Fruit fly (Drosophila melanogaster) whole organism, embryonic: ENCODE measurements around the gene CG8372.
A peak's percentile ranks its signal among the peaks of the same experiment; 100 is the strongest.

Experiments used
- Aef1 ChIP-seq: fragments of 200-800 bp; sonication (Bioruptor generic); IDR thresholded peaks from 3 replicates; pipeline ENCODE4 v1.3.6; 2022; ENCODE audit warnings: missing biosample characterization, missing genetic modification characterization
- CG10267 ChIP-seq: fragments of 200-800 bp; sonication (Bioruptor generic); optimal IDR thresholded peaks from 2 replicates; lab custom pipeline; 2018; ENCODE audit warnings: missing biosample characterization, mild to moderate bottlenecking, missing genetic modification characterization, moderate library complexity
- CG10462 ChIP-seq: fragments of 200-800 bp; sonication (Bioruptor generic); optimal IDR thresholded peaks from 2 replicates; lab custom pipeline; 2016; ENCODE audit warnings: missing biosample characterization, missing genetic modification characterization
- CG10543 ChIP-seq: fragments of 200-800 bp; sonication (Bioruptor generic); optimal IDR thresholded peaks from 3 replicates; lab custom pipeline; 2017; ENCODE audit warnings: missing biosample characterization, mild to moderate bottlenecking, missing genetic modification characterization, moderate library complexity
- CG11093 ChIP-seq: fragments of 200-800 bp; sonication (Bioruptor generic); IDR thresholded peaks from 3 replicates; pipeline ENCODE4 v1.3.6; 2022; ENCODE audit warnings: missing biosample characterization, missing genetic modification characterization
- CG11247 ChIP-seq: fragments of 200-800 bp; sonication (Bioruptor generic); IDR thresholded peaks from 2 replicates; pipeline ENCODE4 v1.3.6; 2022; ENCODE audit warnings: missing biosample characterization, missing genetic modification characterization
- CG12236 ChIP-seq: fragments of 200-800 bp; sonication (Bioruptor generic); optimal IDR thresholded peaks from 2 replicates; lab custom pipeline; 2016; ENCODE audit warnings: missing biosample characterization, missing genetic modification characterization
- CG16815 ChIP-seq: fragments of 200-800 bp; sonication (Bioruptor generic); optimal IDR thresholded peaks from 3 replicates; lab custom pipeline; 2017; ENCODE audit warnings: missing biosample characterization, mild to moderate bottlenecking, missing genetic modification characterization
- CG17361 ChIP-seq: fragments of 200-800 bp; sonication (Bioruptor generic); IDR thresholded peaks from 3 replicates; pipeline ENCODE4 v1.3.6; 2022; ENCODE audit warnings: missing biosample characterization, missing genetic modification characterization
- CG2712 ChIP-seq: fragments of 200-800 bp; optimal IDR thresholded peaks from 3 replicates; lab custom pipeline; 2019; ENCODE audit warnings: missing biosample characterization, mild to moderate bottlenecking, missing genetic modification characterization, moderate library complexity
- CG32532 ChIP-seq: fragments of 200-800 bp; sonication (Bioruptor generic); IDR thresholded peaks from 2 replicates; pipeline ENCODE4 v1.3.6; 2022; ENCODE audit warnings: missing biosample characterization, missing genetic modification characterization
- CG42726 ChIP-seq: fragments of 200-800 bp; sonication (Bioruptor generic); IDR thresholded peaks from 2 replicates; pipeline ENCODE4 v1.3.6; 2022; ENCODE audit warnings: missing biosample characterization, missing genetic modification characterization; ENCODE audit not compliant: partially characterized antibody
- CG4854 ChIP-seq: fragments of 200-800 bp; sonication (Bioruptor generic); optimal IDR thresholded peaks from 2 replicates; lab custom pipeline; 2016; ENCODE audit warnings: missing biosample characterization, missing genetic modification characterization, inconsistent platforms
- CG5245 ChIP-seq: fragments of 200-800 bp; sonication (Bioruptor generic); optimal IDR thresholded peaks from 3 replicates; lab custom pipeline; 2016; ENCODE audit warnings: missing biosample characterization, missing genetic modification characterization
- CG6254 ChIP-seq: fragments of 200-800 bp; sonication (Bioruptor generic); optimal IDR thresholded peaks from 3 replicates; lab custom pipeline; 2017; ENCODE audit warnings: mild to moderate bottlenecking, missing biosample characterization, missing genetic modification reagents, missing genetic modification characterization
- CG6272 ChIP-seq: fragments of 200-800 bp; sonication (Bioruptor generic); IDR thresholded peaks from 2 replicates; pipeline ENCODE4 v1.3.6; 2022; ENCODE audit warnings: missing biosample characterization, missing genetic modification characterization
- CG6683 ChIP-seq: fragments of 200-800 bp; sonication (Bioruptor generic); optimal IDR thresholded peaks from 2 replicates; lab custom pipeline; 2017; ENCODE audit warnings: missing biosample characterization, mild to moderate bottlenecking, missing genetic modification characterization, missing genetic modification reagents
- CG6813 ChIP-seq: fragments of 200-800 bp; sonication (Bioruptor generic); optimal IDR thresholded peaks from 2 replicates; lab custom pipeline; 2017; ENCODE audit warnings: missing biosample characterization, missing genetic modification characterization, mild to moderate bottlenecking, moderate library complexity, missing genetic modification reagents
- CG7372 ChIP-seq: fragments of 200-800 bp; sonication (Bioruptor generic); IDR thresholded peaks from 2 replicates; pipeline ENCODE4 v1.3.6; 2022; ENCODE audit warnings: missing biosample characterization, missing genetic modification characterization
- CG8765 ChIP-seq: fragments of 200-800 bp; sonication (Bioruptor generic); IDR thresholded peaks from 2 replicates; pipeline ENCODE4 v1.3.6; 2022; ENCODE audit warnings: missing biosample characterization, missing genetic modification characterization
- CG9797 ChIP-seq: fragments of 200-800 bp; sonication (Bioruptor generic); optimal IDR thresholded peaks from 3 replicates; lab custom pipeline; 2018; ENCODE audit warnings: missing biosample characterization, mild to moderate bottlenecking, missing genetic modification characterization
- CHES-1-like ChIP-seq: fragments of 200-800 bp; sonication (Bioruptor generic); optimal IDR thresholded peaks from 2 replicates; lab custom pipeline; 2016; ENCODE audit warnings: missing biosample characterization, missing genetic modification characterization
- Dek ChIP-seq: fragments of 200-800 bp; sonication (Bioruptor generic); optimal IDR thresholded peaks from 3 replicates; lab custom pipeline; 2019; ENCODE audit warnings: missing biosample characterization, mild to moderate bottlenecking, missing genetic modification characterization, moderate library complexity
- Dip2 ChIP-seq: fragments of 200-800 bp; sonication (Bioruptor generic); IDR thresholded peaks from 2 replicates; pipeline ENCODE4 v1.3.6; 2022; ENCODE audit warnings: missing biosample characterization, missing genetic modification characterization
- Doc3 ChIP-seq: fragments of 200-800 bp; sonication (Bioruptor generic); IDR thresholded peaks from 3 replicates; pipeline ENCODE4 v1.3.6; 2022; ENCODE audit warnings: missing biosample characterization, missing genetic modification characterization; ENCODE audit not compliant: partially characterized antibody
- Drgx ChIP-seq: fragments of 200-800 bp; sonication (Bioruptor generic); IDR thresholded peaks from 2 replicates; pipeline ENCODE4 v1.3.6; 2022; ENCODE audit warnings: missing biosample characterization, missing genetic modification characterization
- Gug ChIP-seq: fragments of 200-800 bp; sonication (Bioruptor generic); IDR thresholded peaks from 4 replicates; pipeline ENCODE4 v1.3.6; 2022; ENCODE audit warnings: missing biosample characterization, missing genetic modification characterization
- HmgZ ChIP-seq: fragments of 200-800 bp; sonication (Bioruptor generic); optimal IDR thresholded peaks from 2 replicates; lab custom pipeline; 2018; ENCODE audit warnings: missing biosample characterization, mild to moderate bottlenecking, missing genetic modification characterization
- NK7.1 ChIP-seq: fragments of 200-800 bp; sonication (Bioruptor generic); optimal IDR thresholded peaks from 3 replicates; lab custom pipeline; 2016; ENCODE audit warnings: missing biosample characterization, missing genetic modification characterization
- NfI ChIP-seq: fragments of 200-800 bp; sonication (Bioruptor generic); optimal IDR thresholded peaks from 3 replicates; lab custom pipeline; 2018; ENCODE audit warnings: missing biosample characterization, mild to moderate bottlenecking, missing genetic modification characterization, moderate library complexity
- Ptx1 ChIP-seq: fragments of 200-800 bp; sonication (Bioruptor generic); IDR thresholded peaks from 2 replicates; pipeline ENCODE4 v1.3.6; 2022; ENCODE audit warnings: missing biosample characterization, missing genetic modification characterization
- Rx ChIP-seq: fragments of 200-800 bp; sonication (Bioruptor generic); IDR thresholded peaks from 2 replicates; pipeline ENCODE4 v1.3.6; 2022; ENCODE audit warnings: missing biosample characterization, missing genetic modification characterization
- Sox100B ChIP-seq: fragments of 200-800 bp; sonication (Bioruptor generic); optimal IDR thresholded peaks from 3 replicates; lab custom pipeline; 2018; ENCODE audit warnings: missing biosample characterization, mild to moderate bottlenecking, missing genetic modification characterization
- YL-1 ChIP-seq: fragments of 200-800 bp; sonication (Bioruptor generic); optimal IDR thresholded peaks from 3 replicates; lab custom pipeline; 2017; ENCODE audit warnings: missing biosample characterization, mild to moderate bottlenecking, missing genetic modification characterization
- bab2 ChIP-seq: fragments of 200-800 bp; sonication (Bioruptor generic); optimal IDR thresholded peaks from 2 replicates; lab custom pipeline; 2016; ENCODE audit warnings: missing biosample characterization, missing genetic modification characterization
- btn ChIP-seq: fragments of 200-800 bp; sonication (Bioruptor generic); optimal IDR thresholded peaks from 2 replicates; lab custom pipeline; 2016; ENCODE audit warnings: missing biosample characterization, missing genetic modification characterization
- cato ChIP-seq: fragments of 200-800 bp; sonication (Bioruptor generic); optimal IDR thresholded peaks from 2 replicates; lab custom pipeline; 2016; ENCODE audit warnings: missing biosample characterization, missing genetic modification characterization, borderline replicate concordance
- chif ChIP-seq, 2 experiments: fragments of 200-800 bp; sonication (Bioruptor generic); optimal IDR thresholded peaks; 3 replicates each; lab custom pipeline; 2016; ENCODE audit warnings: missing biosample characterization in 2 of 2, missing genetic modification characterization in 2 of 2
- crol ChIP-seq: fragments of 200-800 bp; sonication (Bioruptor generic); IDR thresholded peaks from 2 replicates; pipeline ENCODE4 v1.3.6; 2022; ENCODE audit warnings: missing biosample characterization, missing genetic modification characterization
- emc ChIP-seq: fragments of 200-800 bp; sonication (Bioruptor generic); optimal IDR thresholded peaks from 2 replicates; lab custom pipeline; 2016; ENCODE audit warnings: missing biosample characterization, missing genetic modification characterization
- fd3F ChIP-seq: fragments of 200-800 bp; sonication (Bioruptor generic); optimal IDR thresholded peaks from 2 replicates; lab custom pipeline; 2018; ENCODE audit warnings: missing biosample characterization, mild to moderate bottlenecking, missing genetic modification characterization, moderate library complexity
- fd96Cb ChIP-seq: fragments of 200-800 bp; sonication (Bioruptor generic); optimal IDR thresholded peaks from 2 replicates; lab custom pipeline; 2018; ENCODE audit warnings: missing biosample characterization, mild to moderate bottlenecking, missing genetic modification characterization, moderate library complexity
- grn ChIP-seq: fragments of 200-800 bp; sonication (Bioruptor generic); optimal IDR thresholded peaks from 3 replicates; lab custom pipeline; 2017; ENCODE audit warnings: missing biosample characterization, missing genetic modification characterization
- inv ChIP-seq: fragments of 200-800 bp; sonication (Bioruptor generic); IDR thresholded peaks from 2 replicates; pipeline ENCODE4 v1.3.6; 2022; ENCODE audit warnings: missing biosample characterization, missing genetic modification characterization; ENCODE audit not compliant: partially characterized antibody
- jigr1 ChIP-seq: fragments of 200-800 bp; sonication (Bioruptor generic); IDR thresholded peaks from 3 replicates; pipeline ENCODE4 v1.3.6; 2022; ENCODE audit warnings: missing biosample characterization, missing genetic modification characterization
- mam ChIP-seq: fragments of 200-800 bp; sonication (Bioruptor generic); optimal IDR thresholded peaks from 3 replicates; lab custom pipeline; 2016; ENCODE audit warnings: missing biosample characterization, missing genetic modification characterization
- oc ChIP-seq: fragments of 200-800 bp; sonication (Bioruptor generic); optimal IDR thresholded peaks from 2 replicates; lab custom pipeline; 2018; ENCODE audit warnings: missing biosample characterization, mild to moderate bottlenecking, missing genetic modification characterization, moderate library complexity
- peb ChIP-seq: fragments of 200-800 bp; sonication (Bioruptor generic); IDR thresholded peaks from 2 replicates; pipeline ENCODE4 v1.3.6; 2022; ENCODE audit warnings: missing biosample characterization, missing genetic modification characterization
- pzg ChIP-seq: fragments of 200-800 bp; sonication (Bioruptor generic); optimal IDR thresholded peaks from 3 replicates; lab custom pipeline; 2018; ENCODE audit warnings: missing biosample characterization, mild to moderate bottlenecking, missing genetic modification characterization, moderate library complexity
- sqz ChIP-seq: fragments of 200-800 bp; sonication (Bioruptor generic); optimal IDR thresholded peaks from 3 replicates; lab custom pipeline; 2018; ENCODE audit warnings: missing biosample characterization, mild to moderate bottlenecking, missing genetic modification characterization
- tgo ChIP-seq: fragments of 200-800 bp; sonication (Bioruptor generic); IDR thresholded peaks from 3 replicates; pipeline ENCODE4 v1.3.6; 2022; ENCODE audit warnings: missing biosample characterization, missing genetic modification characterization

The CG8372 gene

DNA sequence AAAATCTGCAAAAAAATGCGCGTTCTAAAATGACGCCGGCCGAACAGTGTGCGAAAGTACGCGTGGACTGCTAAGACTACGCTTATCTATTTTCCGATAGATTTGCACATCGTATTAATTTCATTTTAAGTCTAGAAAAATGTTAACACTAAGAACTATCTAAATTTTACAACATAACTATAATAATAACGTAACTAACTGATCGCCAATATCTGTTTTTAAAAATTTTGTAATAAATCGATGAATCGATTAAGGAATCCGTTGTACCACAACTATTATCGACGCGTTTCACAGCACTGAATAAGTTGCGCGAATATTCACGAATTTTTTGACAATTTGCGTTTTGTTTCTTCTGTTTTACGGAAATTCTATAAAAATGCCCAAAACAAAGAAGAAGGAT, 1.6 kb downstream of the CG8372 start, which contains the start of gene Ssb-c31a:
TSS of gene Ssb-c31a (plus strand) at position 278 of the 400 bp plus-strand sequence.
- TF ChIP-seq CG42726 (GFP tag; lab: Robert Waterston, UW) (no peak), HmgZ (peak; percentile 78), inv (GFP tag; lab: Robert Waterston, UW) (peak; percentile 68), CG12236 (no peak), CG2712 (tag; lab: Kevin White, UChicago) (peak; percentile 60), fd96Cb (no peak), fd3F (GFP tag; lab: Kevin White, UChicago) (no peak), CG10267 (tag; lab: Kevin White, UChicago) (peak; percentile 99), CG9797 (GFP tag; lab: Kevin White, UChicago) (peak; percentile 15), bab2 (GFP tag; lab: Kevin White, UChicago) (peak; percentile 33), crol (GFP tag; lab: Robert Waterston, UW) (no peak), grn (no peak), tgo (peak; percentile 47; the same call in 1 of the 3 replicates), CG7372 (GFP tag; lab: Robert Waterston, UW) (0 out of 2 replicates have a peak, but pooled peaks have one; percentile 9), CG6683 (GFP tag; lab: Kevin White, UChicago) (no peak), CG5245 (no peak), oc (tag; lab: Kevin White, UChicago) (no peak), Dek (tag; lab: Kevin White, UChicago) (no peak), CG11093 (GFP tag; lab: Robert Waterston, UW) (no peak), CG11247 (GFP tag; lab: Robert Waterston, UW) (no peak), chif (GFP tag; optimal IDR thresholded peaks at IDR 0.05; lab: Kevin White, UChicago) (peak in 1 of 2 experiments; percentile 35), CG6254 (no peak), jigr1 (GFP tag; lab: Robert Waterston, UW) (no peak), peb (GFP tag; lab: Robert Waterston, UW) (no peak), Aef1 (GFP tag; lab: Robert Waterston, UW) (0 out of 3 replicates have a peak, but pooled peaks have one; percentile 14), Rx (GFP tag; lab: Robert Waterston, UW) (no peak), btn (GFP tag; lab: Kevin White, UChicago) (no peak), mam (GFP tag; lab: Kevin White, UChicago) (peak; percentile 69), emc (GFP tag; lab: Kevin White, UChicago) (peak; percentile 33), CG16815 (GFP tag; lab: Kevin White, UChicago) (peak; percentile 10), cato (GFP tag; lab: Kevin White, UChicago) (peak; percentile 11), CHES-1-like (GFP tag; lab: Kevin White, UChicago) (peak; percentile 39), CG32532 (0 out of 2 replicates have a peak, but pooled peaks have one; percentile 17), NK7.1 (GFP tag; lab: Kevin White, UChicago) (no peak), Sox100B (GFP tag; lab: Kevin White, UChicago) (peak; percentile 43), CG8765 (GFP tag; lab: Robert Waterston, UW) (no peak), Dip2 (GFP tag; lab: Robert Waterston, UW) (no peak), CG10462 (GFP tag; lab: Kevin White, UChicago) (no peak), YL-1 (peak; percentile 52), Drgx (no peak), NfI (GFP tag; lab: Kevin White, UChicago) (peak; percentile 72), CG10543 (GFP tag; lab: Kevin White, UChicago) (peak; percentile 51), CG6813 (GFP tag; lab: Kevin White, UChicago) (no peak), CG6272 (GFP tag; lab: Robert Waterston, UW) (no peak), CG4854 (peak; percentile 45), Doc3 (peak; percentile 87), Ptx1 (GFP tag; lab: Robert Waterston, UW) (peak; percentile 35; the same call in 1 of the 2 replicates), pzg (peak; percentile 58), CG17361 (GFP tag; lab: Robert Waterston, UW) (peak; percentile 59; the same call in 2 of the 3 replicates), Gug (GFP tag; lab: Robert Waterston, UW) (no peak), sqz (GFP tag; lab: Kevin White, UChicago) (no peak)
